Worm (Caenorhabditis elegans): ENCODE results near the gene elks-1.

ce11 chrIV:3341170-3341569 is 8.7 kb downstream of the elks-1 start, which contains the start of gene F42A6.2:
- TF ChIP-seq dao-5 (tag; optimal IDR thresholded peaks at IDR 0.05) (no peak), him-1 (tag; optimal IDR thresholded peaks at IDR 0.05) (no peak)

All from whole organism, L4/young adult.